Comparison of ENCODE assay signal across 5 fruit fly cellular contexts in genomic region chr3R:31016715-31017114, dm6.
A peak's percentile ranks its signal among the peaks of the same experiment; 100 is the strongest.
TF ChIP-seq lines count a peak whose summit lies in the region.

5-HT7 (minus strand) TSS chr3R:31016875.

- TF ChIP-seq CTCF in whole organism, embryonic (GFP tag; optimal IDR thresholded peaks at IDR 0.05; lab: Kevin White, UChicago) = no peak

TF ChIP-seq in whole organism, adult, 20 proteins besides CTCF, POLR2A, EP300 and RAD21:
- no peak for TF ChIP-seq bab1 (GFP tag; optimal IDR thresholded peaks at IDR 0.05; lab: Kevin White, UChicago)
- peak; percentile 95 for TF ChIP-seq pad (GFP tag; optimal IDR thresholded peaks at IDR 0.05; lab: Kevin White, UChicago)

TF ChIP-seq in whole organism, embryonic, 481 proteins besides CTCF, POLR2A, EP300 and RAD21 (continues in another document):
- TF ChIP-seq az2 (GFP tag; optimal IDR thresholded peaks at IDR 0.05; lab: Kevin White, UChicago) (no peak), Vsx1 (GFP tag; optimal IDR thresholded peaks at IDR 0.05; lab: Kevin White, UChicago) (no peak), CG10147 (GFP tag; optimal IDR thresholded peaks at IDR 0.05; lab: Kevin White, UChicago) (no peak), CG8290 (GFP tag; optimal IDR thresholded peaks at IDR 0.05; lab: Kevin White, UChicago) (no peak), CG8290 (tag; optimal IDR thresholded peaks at IDR 0.05; lab: Kevin White, UChicago) (peak in 1 of 2 experiments; percentile 21), dpn (GFP tag; optimal IDR thresholded peaks at IDR 0.05; lab: Kevin White, UChicago) (no peak), her (GFP tag; optimal IDR thresholded peaks at IDR 0.05; lab: Kevin White, UChicago) (no peak), CG6791 (GFP tag; IDR thresholded peaks at IDR 0.05; lab: Robert Waterston, UW; ENCODE audit: partially characterized antibody) (no peak), CG10321 (GFP tag; IDR thresholded peaks at IDR 0.05; lab: Robert Waterston, UW) (no peak), jumu (GFP tag; optimal IDR thresholded peaks at IDR 0.05; lab: Kevin White, UChicago) (no peak), Xrp1 (GFP tag; IDR thresholded peaks at IDR 0.05; lab: Robert Waterston, UW) (no peak), slp2 (GFP tag; optimal IDR thresholded peaks at IDR 0.05; lab: Kevin White, UChicago) (no peak), CG34376 (GFP tag; optimal IDR thresholded peaks at IDR 0.05; lab: Kevin White, UChicago) (peak; percentile 39), Fer1 (GFP tag; optimal IDR thresholded peaks at IDR 0.05; lab: Kevin White, UChicago) (no peak), ATbp (GFP tag; optimal IDR thresholded peaks at IDR 0.05; lab: Kevin White, UChicago) (no peak), Tbp (GFP tag; optimal IDR thresholded peaks at IDR 0.05; lab: Kevin White, UChicago) (no peak), D19B (GFP tag; optimal IDR thresholded peaks at IDR 0.05; lab: Kevin White, UChicago) (no peak), crol (GFP tag; IDR thresholded peaks at IDR 0.05; lab: Robert Waterston, UW) (peak; percentile 57; the same call in 1 of the 2 replicates), Sry-δ (GFP tag; optimal IDR thresholded peaks at IDR 0.05; lab: Kevin White, UChicago) (no peak), CG1024 (GFP tag; IDR thresholded peaks at IDR 0.05; lab: Robert Waterston, UW) (no peak), ham (GFP tag; IDR thresholded peaks at IDR 0.05; lab: Robert Waterston, UW) (no peak), CG11398 (GFP tag; optimal IDR thresholded peaks at IDR 0.05; lab: Kevin White, UChicago) (no peak), HLH4C (GFP tag; IDR thresholded peaks at IDR 0.05; lab: Robert Waterston, UW; ENCODE audit: partially characterized antibody) (no peak)

TF ChIP-seq in whole organism, prepupa, 60 proteins besides CTCF, POLR2A, EP300 and RAD21:
- TF ChIP-seq fd59A (GFP tag; optimal IDR thresholded peaks at IDR 0.05; lab: Kevin White, UChicago) (no peak), CG6808 (GFP tag; optimal IDR thresholded peaks at IDR 0.05; lab: Kevin White, UChicago) (no peak), CG16779 (tag; optimal IDR thresholded peaks at IDR 0.05; lab: Kevin White, UChicago) (no peak), svp (GFP tag; lab: Kevin White, UChicago) (peak; percentile 75), CG3032 (tag; optimal IDR thresholded peaks at IDR 0.05; lab: Kevin White, UChicago) (no peak), Sox14 (GFP tag; optimal IDR thresholded peaks at IDR 0.05; lab: Kevin White, UChicago) (no peak), cyc (GFP tag; optimal IDR thresholded peaks at IDR 0.05; lab: Kevin White, UChicago) (no peak)

TF ChIP-seq in whole organism, pupa, 21 proteins besides CTCF, POLR2A, EP300 and RAD21:
- TF ChIP-seq CG15710 (tag; optimal IDR thresholded peaks at IDR 0.05; lab: Kevin White, UChicago) (no peak), Ets98B (GFP tag; IDR thresholded peaks at IDR 0.05; lab: Robert Waterston, UW) (no peak), CG17806 (tag; optimal IDR thresholded peaks at IDR 0.05; lab: Kevin White, UChicago) (no peak), CG13204 (GFP tag; optimal IDR thresholded peaks at IDR 0.05; lab: Kevin White, UChicago) (peak; percentile 63)

TF ChIP-seq in whole organism, wandering third instar larva, 38 proteins besides CTCF, POLR2A, EP300 and RAD21:
- TF ChIP-seq Jra (GFP tag; optimal IDR thresholded peaks at IDR 0.05; lab: Kevin White, UChicago) (no peak), dl (GFP tag; optimal IDR thresholded peaks at IDR 0.05; lab: Kevin White, UChicago; ENCODE audit: insufficient read depth in 1 of 2, partially characterized antibody in 2 of 2) (peak in 1 of 2 experiments; percentile 59), N (GFP tag; optimal IDR thresholded peaks at IDR 0.05; lab: Kevin White, UChicago) (no peak), Vsx2 (GFP tag; optimal IDR thresholded peaks at IDR 0.05; lab: Kevin White, UChicago; ENCODE audit: partially characterized antibody) (peak; percentile 15), Dif (GFP tag; optimal IDR thresholded peaks at IDR 0.05; lab: Kevin White, UChicago; ENCODE audit: partially characterized antibody) (peak; percentile 38)
